Fruit fly (Drosophila melanogaster): Measurements from ENCODE around the gene CG33922.

dm6 chr2L:1333828-1334227, 10.1 kb downstream of the CG33922 start, which contains the start of gene CG5440:
- TF ChIP-seq Gug (GFP tag; IDR thresholded peaks at IDR 0.05) = no peak
- TF ChIP-seq CG11902 (GFP tag; optimal IDR thresholded peaks at IDR 0.05) = no peak
- no peak for TF ChIP-seq CG1621 (tag; optimal IDR thresholded peaks at IDR 0.05)
- no peak for TF ChIP-seq Blimp-1 (GFP tag; optimal IDR thresholded peaks at IDR 0.05)
- TF ChIP-seq CG10669 (GFP tag; optimal IDR thresholded peaks at IDR 0.05) = no peak
- no peak for TF ChIP-seq salr (GFP tag; optimal IDR thresholded peaks at IDR 0.05)
- TF ChIP-seq dac (GFP tag; optimal IDR thresholded peaks at IDR 0.05) = no peak
- TF ChIP-seq esn (GFP tag; optimal IDR thresholded peaks at IDR 0.05) = no peak
- no peak for TF ChIP-seq Hr4 (GFP tag; optimal IDR thresholded peaks at IDR 0.05)
- TF ChIP-seq achi (GFP tag; optimal IDR thresholded peaks at IDR 0.05) = no peak
